Worm (Caenorhabditis elegans) whole organism, mixed stage, embryonic: ENCODE results near the gene W03F9.11.

ENCODE experiments used
- M03D4.4 ChIP-seq: sonication (generic microtip); optimal IDR thresholded peaks from 2 replicates; lab custom pipeline; 2017; ENCODE audit warnings: mild to moderate bottlenecking, missing genetic modification characterization, missing compliant biosample characterization
- blmp-1 ChIP-seq: fragments of 150-350 bp; optimal IDR thresholded peaks from 2 replicates; lab custom pipeline; 2014; ENCODE audit warnings: missing biosample characterization, missing genetic modification characterization
- cnd-1 ChIP-seq: fragments of 200-800 bp; sonication (Bioruptor generic); optimal IDR thresholded peaks from 2 replicates; lab custom pipeline; 2018; ENCODE audit warnings: mild to moderate bottlenecking, missing genetic modification characterization, missing compliant biosample characterization
- lin-13 ChIP-seq: fragments of 150-350 bp; optimal IDR thresholded peaks from 2 replicates; lab custom pipeline; 2014; ENCODE audit warnings: missing biosample characterization, missing genetic modification characterization
- nhr-12 ChIP-seq: fragments of 150-350 bp; optimal IDR thresholded peaks from 2 replicates; lab custom pipeline; 2014; ENCODE audit warnings: missing biosample characterization, missing genetic modification characterization
- nhr-2 ChIP-seq: fragments of 150-350 bp; optimal IDR thresholded peaks from 2 replicates; lab custom pipeline; 2014; ENCODE audit warnings: missing biosample characterization, missing genetic modification characterization
- nhr-28 ChIP-seq: fragments of 150-350 bp; optimal IDR thresholded peaks from 2 replicates; lab custom pipeline; 2014; ENCODE audit warnings: missing biosample characterization, missing genetic modification characterization
- snpc-4 ChIP-seq: fragments of 150-350 bp; optimal IDR thresholded peaks from 2 replicates; lab custom pipeline; 2014; ENCODE audit warnings: missing biosample characterization, missing genetic modification characterization
- sptf-1 ChIP-seq: sonication (generic microtip); optimal IDR thresholded peaks from 2 replicates; lab custom pipeline; 2017; ENCODE audit warnings: mild to moderate bottlenecking, missing genetic modification characterization, moderate library complexity, missing compliant biosample characterization
- unc-120 ChIP-seq: sonication (generic microtip); optimal IDR thresholded peaks from 2 replicates; lab custom pipeline; 2017; ENCODE audit warnings: missing genetic modification characterization, missing compliant biosample characterization; ENCODE audit not compliant: poor library complexity, severe bottlenecking

- no peak for TF ChIP-seq sptf-1 (tag; lab: Kevin White, UChicago)
- no peak for TF ChIP-seq M03D4.4 (tag; lab: Kevin White, UChicago)
- no peak for TF ChIP-seq nhr-12
- no peak for TF ChIP-seq snpc-4 (tag; lab: Kevin White, UChicago)
- TF ChIP-seq nhr-28: no peak
- TF ChIP-seq unc-120 (tag; lab: Kevin White, UChicago): no peak
- no peak for TF ChIP-seq nhr-2 (tag; lab: Kevin White, UChicago)
- no peak for TF ChIP-seq blmp-1 (tag; lab: Kevin White, UChicago)
- no peak for TF ChIP-seq lin-13 (tag; lab: Kevin White, UChicago)
- no peak for TF ChIP-seq cnd-1 (tag; lab: Kevin White, UChicago)
Measured at ce11 chrV:185694-186217, 44.6 kb upstream of the W03F9.11 start, which contains the start of gene arid-1.
